Worm (Caenorhabditis elegans) whole organism, late embryonic: Measurements from ENCODE around the gene dmsr-10.
A peak's percentile ranks its signal among the peaks of the same experiment; 100 is the strongest.

Source experiments
- C08G9.2 ChIP-seq: sonication (generic microtip); optimal IDR thresholded peaks from 2 replicates; lab custom pipeline; 2016; ENCODE audit warnings: mild to moderate bottlenecking, missing genetic modification characterization, moderate library complexity, missing compliant biosample characterization
- C38D4.7 ChIP-seq: fragments of 200-800 bp; sonication (Bioruptor generic); optimal IDR thresholded peaks from 2 replicates; lab custom pipeline; 2018; ENCODE audit warnings: mild to moderate bottlenecking, missing genetic modification characterization, moderate library complexity, missing compliant biosample characterization
- F13H6.1 ChIP-seq: sonication (generic microtip); optimal IDR thresholded peaks from 2 replicates; lab custom pipeline; 2016; ENCODE audit warnings: missing genetic modification characterization, missing compliant biosample characterization
- K02D7.2 ChIP-seq: sonication (generic microtip); optimal IDR thresholded peaks from 2 replicates; lab custom pipeline; 2017; ENCODE audit warnings: mild to moderate bottlenecking, missing genetic modification characterization, missing compliant biosample characterization
- Y22D7AL.16 ChIP-seq: sonication (generic microtip); optimal IDR thresholded peaks from 2 replicates; lab custom pipeline; 2016; ENCODE audit warnings: missing genetic modification characterization, missing compliant biosample characterization
- ama-1 ChIP-seq: fragments of 150-350 bp; optimal IDR thresholded peaks from 2 replicates; lab custom pipeline; 2014
- ceh-14 ChIP-seq: sonication (generic microtip); optimal IDR thresholded peaks from 2 replicates; lab custom pipeline; 2016; ENCODE audit warnings: missing genotype, missing genetic modification characterization, missing compliant biosample characterization
- ceh-18 ChIP-seq: sonication (generic microtip); optimal IDR thresholded peaks from 2 replicates; lab custom pipeline; 2016; ENCODE audit warnings: missing genetic modification characterization, missing compliant biosample characterization
- ceh-19 ChIP-seq: fragments of 200-800 bp; sonication (Bioruptor generic); optimal IDR thresholded peaks from 2 replicates; lab custom pipeline; 2018; ENCODE audit warnings: mild to moderate bottlenecking, missing genetic modification characterization, missing compliant biosample characterization
- ceh-2 ChIP-seq: sonication (generic microtip); optimal IDR thresholded peaks from 2 replicates; lab custom pipeline; 2016; ENCODE audit warnings: missing genotype, missing genetic modification characterization, missing compliant biosample characterization
- ceh-22 ChIP-seq: sonication (generic microtip); optimal IDR thresholded peaks from 2 replicates; lab custom pipeline; 2017; ENCODE audit warnings: missing biosample characterization, missing genetic modification characterization
- ceh-24 ChIP-seq: sonication (generic microtip); optimal IDR thresholded peaks from 2 replicates; lab custom pipeline; 2016; ENCODE audit warnings: mild to moderate bottlenecking, missing genetic modification characterization, missing compliant biosample characterization
- ceh-30 ChIP-seq: fragments of 150-350 bp; optimal IDR thresholded peaks from 2 replicates; lab custom pipeline; 2014; ENCODE audit warnings: missing biosample characterization, missing genetic modification characterization
- ceh-34 ChIP-seq: sonication (generic microtip); optimal IDR thresholded peaks from 2 replicates; lab custom pipeline; 2016; ENCODE audit warnings: mild to moderate bottlenecking, missing genetic modification characterization, missing compliant biosample characterization
- ceh-45 ChIP-seq: fragments of 200-800 bp; sonication (Bioruptor generic); IDR thresholded peaks from 2 replicates; pipeline ENCODE4 v1.3.6; 2022; ENCODE audit warnings: missing genetic modification reagents, missing genetic modification characterization, missing compliant biosample characterization
- ceh-48 ChIP-seq: sonication (generic microtip); optimal IDR thresholded peaks from 2 replicates; lab custom pipeline; 2016; ENCODE audit warnings: missing genetic modification characterization, inconsistent platforms, missing compliant biosample characterization
- ceh-6 ChIP-seq: fragments of 200-800 bp; sonication (Bioruptor generic); optimal IDR thresholded peaks from 2 replicates; lab custom pipeline; 2018; ENCODE audit warnings: mild to moderate bottlenecking, missing genetic modification characterization, missing compliant biosample characterization
- dmd-4 ChIP-seq: sonication (generic microtip); optimal IDR thresholded peaks from 2 replicates; lab custom pipeline; 2016; ENCODE audit warnings: borderline replicate concordance, missing genetic modification characterization, missing compliant biosample characterization
- dve-1 ChIP-seq: sonication (generic microtip); optimal IDR thresholded peaks from 2 replicates; lab custom pipeline; 2017; ENCODE audit warnings: antibody characterized with exemption, mild to moderate bottlenecking, missing genetic modification characterization, missing compliant biosample characterization
- elt-4 ChIP-seq: sonication (generic microtip); optimal IDR thresholded peaks from 2 replicates; lab custom pipeline; 2016; ENCODE audit warnings: missing genetic modification characterization, missing compliant biosample characterization
- eyg-1 ChIP-seq: sonication (generic microtip); optimal IDR thresholded peaks from 2 replicates; lab custom pipeline; 2016; ENCODE audit warnings: missing genotype, missing genetic modification characterization, missing compliant biosample characterization
- fax-1 ChIP-seq: sonication (generic microtip); optimal IDR thresholded peaks from 2 replicates; lab custom pipeline; 2016; ENCODE audit warnings: missing genotype, missing genetic modification characterization, missing compliant biosample characterization
- fkh-10 ChIP-seq: fragments of 150-350 bp; optimal IDR thresholded peaks from 2 replicates; lab custom pipeline; 2014; ENCODE audit warnings: missing biosample characterization, missing genetic modification reagents, missing genetic modification characterization
- fkh-6 ChIP-seq: sonication (generic microtip); optimal IDR thresholded peaks from 2 replicates; lab custom pipeline; 2016; ENCODE audit warnings: missing genetic modification characterization, missing compliant biosample characterization
- gmeb-2 ChIP-seq: sonication (generic microtip); optimal IDR thresholded peaks from 2 replicates; lab custom pipeline; 2016; ENCODE audit warnings: missing genetic modification characterization, inconsistent platforms, missing compliant biosample characterization
- hlh-15 ChIP-seq: sonication (generic microtip); optimal IDR thresholded peaks from 2 replicates; lab custom pipeline; 2016; ENCODE audit warnings: missing genetic modification characterization, missing compliant biosample characterization
- hlh-30 ChIP-seq: sonication (generic microtip); optimal IDR thresholded peaks from 2 replicates; lab custom pipeline; 2017; ENCODE audit warnings: antibody characterized with exemption, missing genetic modification characterization, missing compliant biosample characterization; ENCODE audit not compliant: insufficient read depth
- hlh-6 ChIP-seq: sonication (generic microtip); optimal IDR thresholded peaks from 2 replicates; lab custom pipeline; 2016; ENCODE audit warnings: missing genotype, missing genetic modification characterization, missing compliant biosample characterization
- hlh-8 ChIP-seq: sonication (generic microtip); optimal IDR thresholded peaks from 2 replicates; lab custom pipeline; 2016; ENCODE audit warnings: missing genotype, missing genetic modification characterization, missing compliant biosample characterization
- lim-6 ChIP-seq: sonication (generic microtip); optimal IDR thresholded peaks from 2 replicates; lab custom pipeline; 2016; ENCODE audit warnings: missing genetic modification characterization, missing compliant biosample characterization
- lin-11 ChIP-seq: fragments of 200-800 bp; sonication (Bioruptor generic); optimal IDR thresholded peaks from 2 replicates; lab custom pipeline; 2018; ENCODE audit warnings: mild to moderate bottlenecking, missing genetic modification characterization, missing compliant biosample characterization
- nhr-11 ChIP-seq: fragments of 150-350 bp; optimal IDR thresholded peaks from 2 replicates; lab custom pipeline; 2014; ENCODE audit warnings: missing biosample characterization, missing genetic modification characterization
- odd-2 ChIP-seq: sonication (generic microtip); optimal IDR thresholded peaks from 2 replicates; lab custom pipeline; 2017; ENCODE audit warnings: antibody characterized with exemption, mild to moderate bottlenecking, missing genetic modification characterization, missing compliant biosample characterization
- pha-2 ChIP-seq: sonication (generic microtip); optimal IDR thresholded peaks from 2 replicates; lab custom pipeline; 2017; ENCODE audit warnings: mild to moderate bottlenecking, missing genetic modification characterization, missing compliant biosample characterization
- pha-4 ChIP-seq: fragments of 150-350 bp; optimal IDR thresholded peaks from 2 replicates; lab custom pipeline; 2018; ENCODE audit warnings: missing biosample characterization, missing genetic modification reagents, missing genetic modification characterization
- ref-2 ChIP-seq: sonication (generic microtip); optimal IDR thresholded peaks from 2 replicates; lab custom pipeline; 2016; ENCODE audit warnings: missing genetic modification characterization, missing compliant biosample characterization
- rnt-1 ChIP-seq: sonication (generic microtip); optimal IDR thresholded peaks from 2 replicates; lab custom pipeline; 2016; ENCODE audit warnings: missing genetic modification characterization, missing compliant biosample characterization
- sdc-2 ChIP-seq: sonication (generic microtip); optimal IDR thresholded peaks from 2 replicates; lab custom pipeline; 2016; ENCODE audit warnings: missing genotype, missing genetic modification characterization, missing compliant biosample characterization
- sox-2 ChIP-seq: fragments of 200-800 bp; sonication (Bioruptor generic); IDR thresholded peaks from 2 replicates; pipeline ENCODE4 v1.3.6; 2022; ENCODE audit warnings: missing genetic modification reagents, missing genetic modification characterization, missing compliant biosample characterization
- sox-4 ChIP-seq: sonication (generic microtip); optimal IDR thresholded peaks from 2 replicates; lab custom pipeline; 2017; ENCODE audit warnings: mild to moderate bottlenecking, missing genetic modification characterization, inconsistent platforms, missing compliant biosample characterization
- syd-9 ChIP-seq: sonication (generic microtip); optimal IDR thresholded peaks from 2 replicates; lab custom pipeline; 2016; ENCODE audit warnings: mild to moderate bottlenecking, missing genetic modification characterization, moderate library complexity, missing compliant biosample characterization
- tbx-2 ChIP-seq: sonication (generic microtip); optimal IDR thresholded peaks from 2 replicates; lab custom pipeline; 2016; ENCODE audit warnings: missing genetic modification characterization, missing compliant biosample characterization
- tbx-7 ChIP-seq: sonication (generic microtip); optimal IDR thresholded peaks from 2 replicates; lab custom pipeline; 2016; ENCODE audit warnings: missing genotype, missing genetic modification characterization, missing compliant biosample characterization
- unc-3 ChIP-seq, 2 experiments: fragments of 200-800 bp in 1 of 2; sonication (Bioruptor generic) in 1 of 2; sonication (generic microtip) in 1 of 2; conservative IDR thresholded peaks in 1 of 2; optimal IDR thresholded peaks in 1 of 2; 2 replicates each; pipeline versions ENCODE4 v1.3.6 to Lab custom; 2016 to 2022; ENCODE audit warnings: missing compliant biosample characterization in 2 of 2, missing genetic modification characterization in 2 of 2, missing genetic modification reagents in 1 of 2
- unc-42 ChIP-seq: sonication (generic microtip); optimal IDR thresholded peaks from 2 replicates; lab custom pipeline; 2016; ENCODE audit warnings: missing genotype, missing genetic modification characterization, missing compliant biosample characterization
- unc-55 ChIP-seq: sonication (generic microtip); optimal IDR thresholded peaks from 2 replicates; lab custom pipeline; 2017; ENCODE audit warnings: missing biosample characterization, missing genetic modification reagents, missing genetic modification characterization
- zip-5 ChIP-seq: sonication (generic microtip); optimal IDR thresholded peaks from 2 replicates; lab custom pipeline; 2016; ENCODE audit warnings: missing genetic modification characterization, missing compliant biosample characterization

Gene dmsr-10

DNA sequence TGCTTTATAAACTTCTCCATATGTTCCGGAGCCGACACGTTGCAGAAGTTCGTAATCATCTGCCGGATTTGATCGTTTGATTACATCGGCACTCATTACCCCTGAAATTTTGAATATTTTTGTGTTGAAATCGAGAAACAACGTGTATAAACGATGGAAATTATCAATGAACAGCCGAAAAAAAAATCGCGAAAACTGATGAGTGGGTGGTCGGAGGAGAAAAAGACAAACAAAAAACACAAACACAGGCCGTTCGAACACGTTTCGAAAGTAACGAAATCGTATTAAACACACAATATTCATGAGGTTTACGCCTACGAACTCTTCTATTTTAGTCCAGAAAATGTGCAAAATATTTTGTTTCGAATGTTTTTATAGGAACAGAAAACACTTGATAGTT, 9.2 kb downstream of the dmsr-10 start, which contains the start of gene gck-2:
gck-2 (minus strand) TSS at position 101 of the 400 bp plus-strand sequence.
- TF ChIP-seq rnt-1 (no peak), ceh-34 (tag; lab: Kevin White, UChicago) (no peak), fax-1 (tag; lab: Kevin White, UChicago) (no peak), ceh-30 (no peak), dmd-4 (tag; lab: Kevin White, UChicago) (no peak), F13H6.1 (tag; lab: Kevin White, UChicago) (no peak), ceh-19 (GFP tag; lab: Kevin White, UChicago) (no peak), hlh-6 (tag; lab: Kevin White, UChicago) (no peak)

DNA sequence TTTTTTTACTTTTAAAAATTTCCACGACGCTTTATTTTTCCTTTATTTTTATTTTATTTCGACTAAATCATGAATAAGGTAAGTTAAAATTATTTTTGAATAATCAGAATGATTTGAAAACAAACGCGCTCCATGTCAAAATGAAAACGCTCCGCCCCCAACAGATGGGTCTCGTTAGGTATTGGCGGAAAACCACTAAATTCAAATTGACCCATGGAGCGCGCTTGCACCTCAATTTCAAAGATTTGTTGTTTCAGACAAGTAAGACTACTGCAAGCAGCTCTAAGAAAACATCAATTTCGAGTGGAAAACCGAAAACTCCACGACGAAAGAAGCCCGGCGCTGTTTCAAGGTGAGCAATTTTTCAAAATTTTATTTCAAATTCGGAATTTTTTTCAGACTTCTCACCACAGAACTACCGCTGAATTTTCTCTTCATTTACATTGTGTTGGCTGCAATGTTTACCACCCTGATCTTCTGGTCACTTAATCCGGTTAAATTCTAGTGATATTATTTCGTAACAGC, 13.8 kb downstream of the dmsr-10 start, which contains the start of gene ZC404.2:
ZC404.2 (plus strand) TSS at position 47 of the 525 bp plus-strand sequence.
- TF ChIP-seq gmeb-2 (no peak), pha-2 (no peak), ceh-24 (tag; lab: Kevin White, UChicago) (no peak), hlh-8 (tag; lab: Kevin White, UChicago) (no peak), ama-1 (lab: Kevin White, UChicago) (peak; percentile 46), unc-42 (no peak), ceh-2 (no peak)

DNA sequence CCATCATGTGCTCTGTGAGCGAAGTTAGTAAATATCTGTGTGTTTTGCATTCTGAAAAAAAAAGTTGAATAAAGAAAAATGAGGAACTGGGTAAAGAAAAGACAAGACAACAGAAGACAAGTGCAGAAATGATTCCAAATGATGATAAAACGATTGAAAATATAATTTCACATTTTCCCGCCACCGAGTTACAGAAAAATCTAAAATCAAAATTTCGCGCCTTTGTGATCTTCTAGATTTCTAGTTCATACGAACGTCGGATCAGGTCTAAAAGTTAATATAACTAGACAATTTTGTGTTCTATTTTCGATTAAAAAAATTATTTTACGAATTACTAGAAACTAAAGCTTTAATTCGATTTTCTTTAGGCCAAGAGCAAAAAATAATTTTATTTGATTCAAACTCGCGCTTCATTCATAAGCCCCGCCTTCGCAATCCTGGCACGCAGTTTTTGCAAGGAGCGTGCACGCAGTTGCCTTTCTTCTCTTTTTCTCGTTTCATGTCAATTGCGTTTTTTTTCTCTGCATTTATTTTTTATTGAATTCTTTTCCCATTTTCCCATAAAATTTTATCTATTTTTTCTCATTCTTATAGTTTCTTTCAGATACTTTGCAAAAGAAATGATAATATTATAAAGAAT, 16.8 kb downstream of the dmsr-10 start, which contains the start of the genes spn-4 and spe-39:
spn-4 (minus strand) TSS at position 51 of the 640 bp plus-strand sequence.
spe-39 (plus strand) TSS at position 599 of the 640 bp plus-strand sequence.
- peak; percentile 1 for TF ChIP-seq unc-55 (GFP tag; lab: Kevin White, UChicago)
- TF ChIP-seq pha-4 (tag; lab: Kevin White, UChicago): no peak
- TF ChIP-seq sox-4 (tag; lab: Kevin White, UChicago): peak; percentile 28
- TF ChIP-seq fax-1 (tag; lab: Kevin White, UChicago): peak; percentile 7
- TF ChIP-seq dve-1 (tag; lab: Kevin White, UChicago): peak; percentile 29
- peak; percentile 48 for TF ChIP-seq tbx-2 (tag; lab: Kevin White, UChicago)
- no peak for TF ChIP-seq ceh-48 (tag; lab: Kevin White, UChicago)
- TF ChIP-seq odd-2 (tag; lab: Kevin White, UChicago): peak; percentile 21
- TF ChIP-seq lin-11 (tag; lab: Kevin White, UChicago): no peak
- no peak for TF ChIP-seq K02D7.2
- no peak for TF ChIP-seq unc-3 (GFP tag; conservative IDR thresholded peaks at IDR 0.05; lab: Robert Waterston, UW)
- no peak for TF ChIP-seq unc-3 (tag; optimal IDR thresholded peaks at IDR 0.05; lab: Kevin White, UChicago)
- no peak for TF ChIP-seq ceh-6 (GFP tag; lab: Kevin White, UChicago)
- TF ChIP-seq sdc-2 (tag; lab: Kevin White, UChicago): no peak
- no peak for TF ChIP-seq ceh-19 (GFP tag; lab: Kevin White, UChicago)
- TF ChIP-seq elt-4 (tag; lab: Kevin White, UChicago): no peak
- TF ChIP-seq ceh-2: peak; percentile 20
- TF ChIP-seq ceh-14 (tag; lab: Kevin White, UChicago): peak; percentile 8
- peak; percentile 16 for TF ChIP-seq ref-2
- TF ChIP-seq ceh-45 (GFP tag; lab: Robert Waterston, UW): no peak
- TF ChIP-seq syd-9 (tag; lab: Kevin White, UChicago): no peak
- peak; percentile 10 for TF ChIP-seq zip-5 (tag; lab: Kevin White, UChicago)
- TF ChIP-seq fkh-10 (GFP tag; lab: Kevin White, UChicago): no peak
- peak; percentile 62 for TF ChIP-seq sox-2 (GFP tag; lab: Robert Waterston, UW)
- no peak for TF ChIP-seq rnt-1
- no peak for TF ChIP-seq fkh-6 (tag; lab: Kevin White, UChicago)
- TF ChIP-seq C38D4.7: no peak
- TF ChIP-seq tbx-7 (tag; lab: Kevin White, UChicago): no peak
- no peak for TF ChIP-seq ceh-24 (tag; lab: Kevin White, UChicago)
- no peak for TF ChIP-seq hlh-30
- no peak for TF ChIP-seq lim-6 (tag; lab: Kevin White, UChicago)
- TF ChIP-seq nhr-11 (tag; lab: Kevin White, UChicago): no peak
- TF ChIP-seq F13H6.1 (tag; lab: Kevin White, UChicago): no peak
- TF ChIP-seq C08G9.2 (tag; lab: Kevin White, UChicago): peak; percentile 39
- TF ChIP-seq ceh-18 (tag; lab: Kevin White, UChicago): no peak
- no peak for TF ChIP-seq ceh-22 (tag; lab: Kevin White, UChicago)
- no peak for TF ChIP-seq hlh-6 (tag; lab: Kevin White, UChicago)
- peak; percentile 30 for TF ChIP-seq Y22D7AL.16 (tag; lab: Kevin White, UChicago)
- no peak for TF ChIP-seq eyg-1 (tag; lab: Kevin White, UChicago)
- no peak for TF ChIP-seq hlh-15 (tag; lab: Kevin White, UChicago)
- TF ChIP-seq unc-42: peak; percentile 71
